Worm (Caenorhabditis elegans) whole organism, L2 larva: ENCODE results near the gene F15B10.3.

Experiments
- C34F6.9 ChIP-seq: fragments of 150-350 bp; optimal IDR thresholded peaks from 2 replicates; lab custom pipeline; 2014; ENCODE audit warnings: missing biosample characterization, missing genetic modification characterization
- R02D3.7 ChIP-seq: fragments of 150-350 bp; optimal IDR thresholded peaks from 2 replicates; lab custom pipeline; 2014; ENCODE audit warnings: missing biosample characterization, missing genetic modification characterization
- alr-1 ChIP-seq: fragments of 150-350 bp; optimal IDR thresholded peaks from 2 replicates; lab custom pipeline; 2014; ENCODE audit warnings: missing biosample characterization, missing genetic modification characterization
- aly-2 ChIP-seq: fragments of 150-350 bp; optimal IDR thresholded peaks from 2 replicates; lab custom pipeline; 2014; ENCODE audit warnings: missing biosample characterization, missing genetic modification characterization
- ama-1 ChIP-seq: fragments of 150-350 bp; optimal IDR thresholded peaks from 2 replicates; lab custom pipeline; 2018; ENCODE audit warnings: inconsistent platforms
- blmp-1 ChIP-seq: sonication (generic microtip); optimal IDR thresholded peaks from 2 replicates; lab custom pipeline; 2017; ENCODE audit warnings: missing genetic modification characterization, mild to moderate bottlenecking, missing compliant biosample characterization, antibody characterized with exemption, moderate library complexity; ENCODE audit not compliant: insufficient read depth
- ceh-16 ChIP-seq: fragments of 150-350 bp; optimal IDR thresholded peaks from 2 replicates; lab custom pipeline; 2014; ENCODE audit warnings: missing biosample characterization, missing genetic modification characterization
- ceh-82 ChIP-seq: fragments of 150-350 bp; optimal IDR thresholded peaks from 2 replicates; lab custom pipeline; 2014; ENCODE audit warnings: missing biosample characterization, missing genetic modification characterization
- crh-2 ChIP-seq: sonication (generic microtip); optimal IDR thresholded peaks from 2 replicates; lab custom pipeline; 2017; ENCODE audit warnings: missing biosample characterization, missing genetic modification characterization
- dmd-4 ChIP-seq: sonication (generic microtip); optimal IDR thresholded peaks from 2 replicates; lab custom pipeline; 2017; ENCODE audit warnings: missing biosample characterization, missing genetic modification characterization
- egl-27 ChIP-seq: sonication (generic microtip); optimal IDR thresholded peaks from 3 replicates; lab custom pipeline; 2017; ENCODE audit warnings: missing biosample characterization, missing genetic modification reagents, missing genetic modification characterization
- fos-1 ChIP-seq: fragments of 150-350 bp; optimal IDR thresholded peaks from 2 replicates; lab custom pipeline; 2014; ENCODE audit warnings: missing biosample characterization, missing genetic modification characterization
- gmeb-1 ChIP-seq: fragments of 150-350 bp; optimal IDR thresholded peaks from 2 replicates; lab custom pipeline; 2014; ENCODE audit warnings: missing biosample characterization, missing genetic modification characterization
- lin-11 ChIP-seq: fragments of 150-350 bp; sonication (generic microtip); optimal IDR thresholded peaks from 2 replicates; lab custom pipeline; 2014; ENCODE audit warnings: missing biosample characterization, missing genetic modification characterization, inconsistent platforms, mixed read lengths
- lin-13 ChIP-seq: fragments of 150-350 bp; optimal IDR thresholded peaks from 2 replicates; lab custom pipeline; 2014; ENCODE audit warnings: missing biosample characterization, missing genetic modification reagents, missing genetic modification characterization
- lsy-2 ChIP-seq, 2 experiments: fragments of 150-350 bp in 1 of 2; sonication (generic microtip) in 1 of 2; optimal IDR thresholded peaks; 2 replicates each; lab custom pipeline; 2014 to 2017; ENCODE audit warnings: missing biosample characterization in 2 of 2, missing genetic modification characterization in 2 of 2
- mab-5 ChIP-seq: fragments of 150-350 bp; optimal IDR thresholded peaks from 2 replicates; lab custom pipeline; 2014; ENCODE audit warnings: missing biosample characterization, missing genetic modification characterization
- mbf-1 ChIP-seq: sonication (generic microtip); optimal IDR thresholded peaks from 2 replicates; lab custom pipeline; 2017; ENCODE audit warnings: missing biosample characterization, missing genetic modification characterization
- mdl-1 ChIP-seq, 2 experiments: fragments of 150-350 bp in 1 of 2; sonication (generic microtip) in 1 of 2; optimal IDR thresholded peaks; 2 replicates each; lab custom pipeline; 2017; ENCODE audit warnings: missing biosample characterization in 2 of 2, missing genetic modification characterization in 2 of 2
- nhr-11 ChIP-seq: fragments of 150-350 bp; optimal IDR thresholded peaks from 2 replicates; lab custom pipeline; 2014; ENCODE audit warnings: missing biosample characterization, missing genetic modification characterization
- nhr-129 ChIP-seq: fragments of 150-350 bp; optimal IDR thresholded peaks from 2 replicates; lab custom pipeline; 2014; ENCODE audit warnings: missing biosample characterization, missing genetic modification characterization
- nhr-21 ChIP-seq: fragments of 150-350 bp; optimal IDR thresholded peaks from 2 replicates; lab custom pipeline; 2014; ENCODE audit warnings: missing biosample characterization, missing genetic modification characterization
- nhr-237 ChIP-seq: fragments of 150-350 bp; optimal IDR thresholded peaks from 2 replicates; lab custom pipeline; 2014; ENCODE audit warnings: missing biosample characterization, missing genetic modification characterization
- nhr-25 ChIP-seq: fragments of 150-350 bp; sonication (generic microtip); optimal IDR thresholded peaks from 3 replicates; lab custom pipeline; 2014; ENCODE audit warnings: missing biosample characterization, missing genetic modification characterization
- nhr-6 ChIP-seq: fragments of 150-350 bp; optimal IDR thresholded peaks from 2 replicates; lab custom pipeline; 2014; ENCODE audit warnings: missing biosample characterization, missing genetic modification characterization
- peb-1 ChIP-seq: fragments of 150-350 bp; optimal IDR thresholded peaks from 2 replicates; lab custom pipeline; 2014; ENCODE audit warnings: missing biosample characterization, missing genetic modification characterization
- skn-1 ChIP-seq: sonication (generic microtip); optimal IDR thresholded peaks from 2 replicates; lab custom pipeline; 2017; ENCODE audit warnings: missing biosample characterization, missing genetic modification characterization
- sma-3 ChIP-seq: sonication (generic microtip); optimal IDR thresholded peaks from 2 replicates; lab custom pipeline; 2016; ENCODE audit warnings: missing genetic modification reagents, missing genetic modification characterization, missing compliant biosample characterization
- unc-55 ChIP-seq: fragments of 150-350 bp; sonication (generic microtip); optimal IDR thresholded peaks from 3 replicates; lab custom pipeline; 2014; ENCODE audit warnings: missing biosample characterization, missing genetic modification reagents, missing genetic modification characterization
- unc-62 ChIP-seq: fragments of 150-350 bp; optimal IDR thresholded peaks from 2 replicates; lab custom pipeline; 2014; ENCODE audit warnings: missing biosample characterization, missing genetic modification reagents, missing genetic modification characterization
- ztf-1 ChIP-seq: fragments of 200-800 bp; sonication (Bioruptor generic); conservative IDR thresholded peaks from 2 replicates; pipeline ENCODE4 v1.3.6; 2022; ENCODE audit warnings: missing genetic modification characterization, missing compliant biosample characterization
- ztf-11 ChIP-seq: sonication (generic microtip); optimal IDR thresholded peaks from 2 replicates; lab custom pipeline; 2017; ENCODE audit warnings: missing biosample characterization, missing genetic modification characterization
- ztf-4 ChIP-seq: fragments of 150-350 bp; optimal IDR thresholded peaks from 2 replicates; lab custom pipeline; 2014; ENCODE audit warnings: missing biosample characterization, missing genetic modification characterization

F15B10.3 gene

DNA sequence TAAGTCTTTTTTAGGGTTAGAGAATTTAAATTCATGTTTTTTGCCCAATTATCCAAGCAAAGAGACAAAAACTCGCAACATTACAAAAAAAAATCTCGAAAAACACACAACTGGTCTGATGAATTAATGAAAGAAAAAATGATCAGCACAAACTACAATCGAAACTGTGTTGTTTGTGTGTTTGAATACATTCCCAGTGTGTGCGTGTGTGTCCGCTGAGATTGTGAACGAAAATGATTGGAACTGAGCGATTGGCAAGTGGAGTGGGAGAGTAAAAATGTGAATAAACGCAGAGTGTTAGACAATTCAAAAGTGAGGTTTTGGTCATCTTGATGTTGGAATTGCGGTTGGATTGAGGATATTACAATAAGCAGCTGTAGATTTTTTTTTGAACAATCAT is 4.1 kb downstream of the F15B10.3 start:
- TF ChIP-seq C34F6.9 (tag; lab: Kevin White, UChicago) = peak; percentile 10
- TF ChIP-seq nhr-25 (tag; lab: Kevin White, UChicago) = peak; percentile 17
- TF ChIP-seq nhr-237 = no peak

DNA sequence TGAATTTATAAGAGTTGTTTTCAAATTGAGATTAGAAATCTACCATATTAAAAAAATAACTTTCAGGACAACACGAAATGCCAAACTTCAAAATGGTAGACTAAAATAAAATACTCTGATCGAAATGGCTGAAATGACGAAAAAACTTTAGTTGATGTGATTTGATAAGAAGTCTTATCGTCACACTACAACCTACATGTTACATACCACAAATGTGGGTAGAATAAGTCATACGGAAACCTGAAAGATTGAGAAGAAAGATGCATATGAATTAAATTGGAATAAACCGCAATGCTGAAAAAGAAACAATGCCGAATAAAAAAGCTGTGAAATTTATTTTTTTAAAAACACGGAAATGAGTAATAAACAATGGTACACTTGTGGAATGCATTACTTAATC is 4.6 kb downstream of the F15B10.3 start:
- no peak for TF ChIP-seq crh-2 (tag; lab: Kevin White, UChicago)
- peak; percentile 18 for TF ChIP-seq fos-1

DNA sequence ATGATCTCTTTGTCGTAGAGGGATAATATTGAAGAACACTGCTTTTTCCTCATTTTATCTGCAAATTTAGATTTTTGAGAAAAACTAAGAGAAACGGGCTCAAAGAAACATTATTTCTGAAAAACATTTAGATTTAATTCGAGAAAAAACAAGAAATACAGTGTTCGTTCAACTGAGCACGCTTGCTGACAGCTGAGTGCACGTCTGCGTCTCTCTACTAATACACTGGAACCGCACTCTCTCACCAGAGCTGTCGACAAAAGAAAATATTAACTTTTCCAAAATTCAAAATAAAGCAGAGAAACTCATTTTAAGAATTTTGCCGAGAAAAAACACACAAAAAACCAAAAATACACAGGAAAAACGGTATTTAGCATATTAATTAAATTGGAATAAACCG is 10.8 kb downstream of the F15B10.3 start, which contains the start of gene drh-1:
Gene drh-1, minus strand, starts transcription at position 58 of the 400 bp plus-strand sequence.
- TF ChIP-seq C34F6.9 (tag; lab: Kevin White, UChicago) (peak; percentile 51), mdl-1 (tag; optimal IDR thresholded peaks at IDR 0.05; lab: Kevin White, UChicago) (no peak), nhr-237 (no peak), R02D3.7 (tag; lab: Kevin White, UChicago) (no peak), lsy-2 (tag; optimal IDR thresholded peaks at IDR 0.05; lab: Kevin White, UChicago) (peak in 1 of 2 experiments; percentile 64), dmd-4 (tag; lab: Kevin White, UChicago) (no peak)

DNA sequence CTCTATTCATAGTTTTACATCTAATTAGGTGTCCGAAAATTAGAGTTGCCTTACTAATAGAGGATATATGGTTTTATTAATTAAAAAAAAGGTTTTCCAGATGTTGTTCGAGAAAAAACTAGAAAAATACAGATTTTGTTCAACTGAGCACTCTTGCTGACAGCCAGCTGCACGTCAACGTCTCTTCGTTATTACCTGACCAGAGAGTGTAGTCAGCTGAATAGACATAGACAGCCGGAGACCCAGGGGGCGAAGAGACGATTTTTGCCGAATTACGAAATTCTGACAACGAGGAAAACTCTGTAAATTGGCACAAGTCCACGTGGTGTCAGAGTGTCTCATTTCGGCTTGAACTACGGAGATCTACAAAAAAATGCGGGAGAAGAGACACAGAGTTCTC is 16.1 kb downstream of the F15B10.3 start:
- TF ChIP-seq crh-2 (tag; lab: Kevin White, UChicago) (peak; percentile 22), ztf-11 (no peak), fos-1 (peak; percentile 22), gmeb-1 (tag; lab: Kevin White, UChicago) (peak; percentile 11), C34F6.9 (tag; lab: Kevin White, UChicago) (no peak), unc-55 (peak; percentile 38), lsy-2 (tag; optimal IDR thresholded peaks at IDR 0.05; lab: Kevin White, UChicago) (peak in 1 of 2 experiments; percentile 18), nhr-129 (tag; lab: Kevin White, UChicago) (peak; percentile 52)

DNA sequence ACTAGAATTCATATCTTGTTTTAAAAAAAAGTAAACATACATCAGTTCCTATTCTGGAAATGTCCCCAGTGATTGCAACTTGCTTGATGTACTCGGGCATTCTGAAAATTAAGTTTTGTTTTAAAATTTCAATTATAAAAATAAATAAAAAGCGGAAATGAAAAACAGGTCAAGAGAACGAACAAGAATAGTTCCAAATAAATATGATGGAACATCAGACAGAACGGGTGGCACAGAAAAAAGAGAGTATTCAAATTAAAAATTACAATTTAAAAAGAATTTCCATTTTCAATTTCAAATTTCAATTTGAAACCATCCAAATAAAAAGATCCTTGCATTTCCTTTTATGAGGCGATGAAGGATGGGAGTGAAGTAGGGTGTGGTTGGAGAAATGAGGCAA is 18.8 kb downstream of the F15B10.3 start, which contains the start of gene C01B10.3:
Gene C01B10.3, minus strand, starts transcription at position 101 of the 400 bp plus-strand sequence.
- TF ChIP-seq ztf-11 (no peak), ama-1 (lab: Kevin White, UChicago) (no peak), egl-27 (tag; lab: Kevin White, UChicago) (no peak)

DNA sequence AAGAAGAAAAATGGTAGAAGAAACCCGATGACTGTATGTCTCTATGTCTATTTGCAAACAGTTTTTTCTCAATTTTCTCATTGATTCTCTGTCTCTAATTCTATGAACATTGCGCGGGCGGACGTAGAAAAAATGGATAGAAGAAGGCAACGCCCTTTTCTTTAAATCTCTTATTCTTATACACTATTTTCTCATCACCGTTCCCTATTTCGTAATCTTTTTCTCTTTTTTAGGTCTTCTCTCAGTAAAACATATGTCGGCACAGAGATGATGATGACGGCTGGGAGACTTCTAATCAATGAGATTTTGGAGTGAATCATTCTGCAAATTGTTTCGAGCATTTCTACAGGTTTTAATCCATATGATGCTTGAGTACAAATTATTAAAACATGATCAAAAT is 19.7 kb downstream of the F15B10.3 start:
- TF ChIP-seq nhr-21 (tag; lab: Kevin White, UChicago) (peak; percentile 22), ztf-11 (no peak), nhr-25 (tag; lab: Kevin White, UChicago) (peak; percentile 35), aly-2 (tag; lab: Kevin White, UChicago) (no peak), mab-5 (tag; lab: Kevin White, UChicago) (no peak), blmp-1 (tag; lab: Kevin White, UChicago) (peak; percentile 11), sma-3 (GFP tag; lab: Kevin White, UChicago) (peak; percentile 52), gmeb-1 (tag; lab: Kevin White, UChicago) (peak; percentile 41), fos-1 (peak; percentile 66)

DNA sequence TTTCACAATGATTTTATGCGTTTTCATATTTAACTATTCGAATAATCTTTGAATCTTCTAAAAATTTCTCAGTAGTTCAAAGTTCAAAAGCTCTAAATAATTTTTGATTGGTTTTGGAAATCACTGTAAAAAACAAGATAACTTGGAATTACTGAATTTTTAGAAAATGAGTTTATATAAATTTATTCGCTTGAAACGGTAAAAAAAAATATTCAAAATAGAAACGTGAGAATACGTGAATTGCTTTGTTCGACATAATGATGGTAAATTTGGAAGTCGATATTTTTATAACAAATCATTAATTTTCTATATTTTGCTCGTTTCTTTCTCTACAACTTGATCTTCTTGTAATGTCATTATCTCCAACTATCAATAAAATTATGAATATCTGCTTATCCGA is 20.9 kb downstream of the F15B10.3 start, which contains the start of gene C01B10.44:
Gene C01B10.44, plus strand, starts transcription at position 301 of the 400 bp plus-strand sequence.
- TF ChIP-seq ztf-1 (GFP tag; lab: Robert Waterston, UW) = no peak

DNA sequence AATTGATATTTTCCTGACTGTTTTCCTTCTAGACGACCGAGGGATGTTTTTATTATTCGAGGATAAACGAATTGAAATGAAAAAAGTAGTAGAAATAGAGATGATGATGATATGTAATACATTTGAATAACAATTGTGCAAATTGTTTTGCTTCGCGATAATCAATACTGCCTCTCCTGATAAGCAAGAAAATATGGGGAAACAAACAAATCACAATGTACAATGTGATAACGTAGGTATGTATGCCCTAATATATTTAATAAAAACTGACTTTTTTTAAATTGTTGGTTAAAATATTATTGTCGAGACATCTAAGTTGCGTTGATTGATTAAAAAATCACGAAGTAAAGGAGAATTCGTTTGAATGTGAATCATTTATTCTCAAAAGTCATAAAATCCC is 25.3 kb downstream of the F15B10.3 start, which contains the start of gene cest-5.2:
Gene cest-5.2, minus strand, starts transcription at position 128 of the 400 bp plus-strand sequence.
- no peak for TF ChIP-seq sma-3 (GFP tag; lab: Kevin White, UChicago)
- TF ChIP-seq fos-1 = peak; percentile 25

DNA sequence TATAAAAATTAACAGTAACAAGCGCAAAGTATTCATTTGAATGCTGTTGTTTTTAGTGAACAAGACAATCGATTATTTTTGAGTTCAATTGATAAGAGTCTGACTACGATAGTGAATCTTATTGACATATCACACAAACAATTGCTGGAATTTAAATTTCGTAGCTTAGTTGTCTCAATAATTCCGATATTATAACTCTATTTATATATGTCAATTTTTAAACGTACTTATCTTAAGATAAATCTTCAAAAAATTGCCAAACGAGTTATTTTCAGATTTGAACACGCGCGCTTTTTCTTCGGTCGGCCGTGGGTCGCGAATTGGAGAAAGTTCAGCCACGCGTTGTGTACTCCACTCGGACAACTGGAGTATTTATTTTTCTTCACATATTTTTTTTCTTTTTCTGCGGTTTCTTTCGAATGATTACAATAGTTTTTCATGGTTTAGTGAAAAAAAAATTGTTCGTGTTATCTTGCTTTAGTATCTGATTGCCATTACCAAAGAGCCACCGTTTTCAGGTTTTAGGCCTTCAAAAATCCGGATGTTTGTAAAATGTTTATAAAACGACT is 29.3 kb downstream of the F15B10.3 start, which contains the start of the genes cest-5.1 and C01B10.9:
Gene cest-5.1, minus strand, starts transcription at position 51 of the 569 bp plus-strand sequence.
Gene C01B10.9, plus strand, starts transcription at position 519 of the 569 bp plus-strand sequence.
- no peak for TF ChIP-seq ztf-1 (GFP tag; lab: Robert Waterston, UW)
- TF ChIP-seq alr-1 (tag; lab: Kevin White, UChicago) = no peak
- TF ChIP-seq ztf-4 = no peak
- peak; percentile 32 for TF ChIP-seq nhr-21 (tag; lab: Kevin White, UChicago)
- no peak for TF ChIP-seq unc-62 (GFP tag; lab: Kevin White, UChicago)
- TF ChIP-seq dmd-4 (tag; lab: Kevin White, UChicago) = no peak
- peak; percentile 80 for TF ChIP-seq sma-3 (GFP tag; lab: Kevin White, UChicago)
- no peak for TF ChIP-seq skn-1 (tag; lab: Kevin White, UChicago)
- TF ChIP-seq mbf-1 (tag; lab: Kevin White, UChicago) = no peak
- TF ChIP-seq nhr-11 (tag; lab: Kevin White, UChicago) = no peak
- TF ChIP-seq lin-13 (GFP tag; lab: Kevin White, UChicago) = peak; percentile 69
- TF ChIP-seq lin-11 = peak; percentile 33
- no peak for TF ChIP-seq peb-1
- TF ChIP-seq crh-2 (tag; lab: Kevin White, UChicago) = peak; percentile 61
- TF ChIP-seq ztf-11 = no peak
- TF ChIP-seq ceh-82 (tag; lab: Kevin White, UChicago) = no peak
- no peak for TF ChIP-seq ama-1 (lab: Kevin White, UChicago)
- TF ChIP-seq fos-1 = peak; percentile 6
- TF ChIP-seq unc-55 = peak; percentile 85
- TF ChIP-seq nhr-6 (tag; lab: Kevin White, UChicago) = no peak
- TF ChIP-seq blmp-1 (tag; lab: Kevin White, UChicago) = no peak
- peak; percentile 59 to 81 for TF ChIP-seq lsy-2 (tag; optimal IDR thresholded peaks at IDR 0.05; lab: Kevin White, UChicago)
- TF ChIP-seq ceh-16 (tag; lab: Kevin White, UChicago) = no peak
